Worm (Caenorhabditis elegans) whole organism, L4/young adult: ENCODE results near the gene msp-81.

Source experiments
- dao-5 ChIP-seq: sonication (generic microtip); optimal IDR thresholded peaks from 2 replicates; lab custom pipeline; 2016; ENCODE audit warnings: missing genotype, missing genetic modification characterization, moderate library complexity, missing compliant biosample characterization
- him-1 ChIP-seq: sonication (generic microtip); optimal IDR thresholded peaks from 2 replicates; lab custom pipeline; 2016; ENCODE audit warnings: missing genotype, missing genetic modification reagents, missing genetic modification characterization, missing compliant biosample characterization

ce11 chrIV:9850931-9851330 lies 14.7 kb upstream of the msp-81 start, which contains the start of gene ssp-10:
- TF ChIP-seq dao-5: no peak
- TF ChIP-seq him-1 (tag; lab: Kevin White, UChicago): no peak
